Fruit fly (Drosophila melanogaster): ENCODE data around the gene CG33641.

The CG33641 gene

dm6 chr2L:13545678-13546077 lies 16.8 kb downstream of the CG33641 start:
- no peak for TF ChIP-seq bab1 (GFP tag; optimal IDR thresholded peaks at IDR 0.05)
- no peak for TF ChIP-seq CG7045 (GFP tag; optimal IDR thresholded peaks at IDR 0.05)
- TF ChIP-seq cnc (optimal IDR thresholded peaks at IDR 0.05): no peak
- TF ChIP-seq CG1620 (GFP tag; optimal IDR thresholded peaks at IDR 0.05): no peak
- no peak for TF ChIP-seq ovo (GFP tag; optimal IDR thresholded peaks at IDR 0.05)
- no peak for TF ChIP-seq kay (GFP tag; ENCODE audit: borderline replicate concordance)
- TF ChIP-seq Clk (GFP tag; optimal IDR thresholded peaks at IDR 0.05): no peak
- no peak for TF ChIP-seq CG12768 (GFP tag; optimal IDR thresholded peaks at IDR 0.05)
- TF ChIP-seq CG11617 (GFP tag; optimal IDR thresholded peaks at IDR 0.05): no peak
- no peak for TF ChIP-seq Hr96 (GFP tag; optimal IDR thresholded peaks at IDR 0.05)
- no peak for TF ChIP-seq Mnt (GFP tag; optimal IDR thresholded peaks at IDR 0.05)
- no peak for TF ChIP-seq pad (GFP tag; optimal IDR thresholded peaks at IDR 0.05)
- no peak for TF ChIP-seq Crg-1 (GFP tag; optimal IDR thresholded peaks at IDR 0.05)
- TF ChIP-seq CG5204 (GFP tag; optimal IDR thresholded peaks at IDR 0.05): no peak
- TF ChIP-seq toe (GFP tag; optimal IDR thresholded peaks at IDR 0.05): no peak
- no peak for TF ChIP-seq tj (GFP tag; optimal IDR thresholded peaks at IDR 0.05)
- no peak for TF ChIP-seq CG7101 (tag; optimal IDR thresholded peaks at IDR 0.05)
- TF ChIP-seq CG14711 (tag; optimal IDR thresholded peaks at IDR 0.05): no peak
- no peak for TF ChIP-seq CG33017 (tag; optimal IDR thresholded peaks at IDR 0.05)

DNA sequence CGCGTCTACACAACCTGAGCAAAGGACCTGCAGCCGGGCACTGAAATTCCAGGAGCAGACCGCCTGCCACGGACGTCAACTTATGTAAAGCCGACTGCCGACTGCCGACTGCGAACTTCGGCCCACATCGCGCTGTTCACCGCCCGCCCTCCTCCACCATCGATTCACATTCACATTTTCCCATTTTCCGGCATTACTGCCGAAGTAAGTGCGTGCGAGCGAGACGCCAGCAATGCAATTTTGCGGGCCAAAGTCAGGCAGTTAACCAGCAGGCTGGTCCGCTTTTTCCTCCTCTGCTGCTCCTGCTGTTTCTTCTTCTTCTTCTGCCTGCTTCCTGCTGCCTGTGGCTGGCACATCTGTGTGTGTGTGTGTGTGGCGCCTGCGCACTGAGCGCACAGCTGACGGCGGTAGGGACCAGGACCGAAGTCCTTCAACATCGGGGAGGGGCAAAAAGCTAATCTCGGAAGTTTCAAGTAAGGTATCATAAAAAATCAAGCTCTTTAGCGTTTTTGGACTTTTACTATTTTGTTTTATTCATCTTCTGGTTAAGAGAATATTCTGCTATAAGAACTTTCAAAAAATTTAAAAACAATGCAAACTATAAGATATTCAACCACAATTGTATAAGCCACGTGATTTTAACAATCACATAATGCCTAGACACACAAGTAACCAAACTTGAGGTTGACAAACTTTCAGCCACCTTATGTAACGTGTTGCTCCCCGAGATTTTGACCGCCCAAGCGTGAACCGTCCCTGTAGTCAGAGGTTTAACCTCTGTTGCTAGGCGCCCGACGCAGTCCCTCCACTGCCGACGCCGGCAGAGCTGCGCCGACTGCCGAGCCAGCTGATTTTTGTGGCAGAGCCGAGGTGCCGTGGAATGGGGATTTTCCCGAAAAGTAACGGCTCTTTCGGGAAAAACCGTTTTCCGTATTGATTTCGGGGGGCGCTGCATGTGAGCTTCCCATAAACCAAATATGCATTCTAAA lies 19.2 kb downstream of the CG33641 start:
- TF ChIP-seq CG14711 (tag; optimal IDR thresholded peaks at IDR 0.05): no peak
- no peak for TF ChIP-seq CG12768 (GFP tag; optimal IDR thresholded peaks at IDR 0.05)
- no peak for TF ChIP-seq cnc (optimal IDR thresholded peaks at IDR 0.05)
- TF ChIP-seq toe (GFP tag; optimal IDR thresholded peaks at IDR 0.05): peak; percentile 61
- TF ChIP-seq kay (GFP tag; ENCODE audit: borderline replicate concordance): no peak
- TF ChIP-seq CG5204 (GFP tag; optimal IDR thresholded peaks at IDR 0.05): peak; percentile 55
- TF ChIP-seq Mnt (GFP tag; optimal IDR thresholded peaks at IDR 0.05): no peak
- TF ChIP-seq CG1620 (GFP tag; optimal IDR thresholded peaks at IDR 0.05): no peak
- no peak for TF ChIP-seq tj (GFP tag; optimal IDR thresholded peaks at IDR 0.05)
- TF ChIP-seq Crg-1 (GFP tag; optimal IDR thresholded peaks at IDR 0.05): no peak
- no peak for TF ChIP-seq ovo (GFP tag; optimal IDR thresholded peaks at IDR 0.05)
- TF ChIP-seq CG33017 (tag; optimal IDR thresholded peaks at IDR 0.05): no peak
- TF ChIP-seq bab1 (GFP tag; optimal IDR thresholded peaks at IDR 0.05): no peak
- TF ChIP-seq Hr96 (GFP tag; optimal IDR thresholded peaks at IDR 0.05): peak; percentile 58
- no peak for TF ChIP-seq CG11617 (GFP tag; optimal IDR thresholded peaks at IDR 0.05)
- TF ChIP-seq pad (GFP tag; optimal IDR thresholded peaks at IDR 0.05): no peak
- TF ChIP-seq CG7045 (GFP tag; optimal IDR thresholded peaks at IDR 0.05): peak; percentile 51
- peak; percentile 43 for TF ChIP-seq Clk (GFP tag; optimal IDR thresholded peaks at IDR 0.05)
- TF ChIP-seq CG7101 (tag; optimal IDR thresholded peaks at IDR 0.05): no peak
- TF ChIP-seq cic (GFP tag; optimal IDR thresholded peaks at IDR 0.05): no peak

dm6 chr2L:13548786-13549780 lies 20.2 kb downstream of the CG33641 start, which contains the start of gene B4:
Gene B4, minus strand, starts transcription at chr2L:13549328.
- TF ChIP-seq cic (GFP tag; optimal IDR thresholded peaks at IDR 0.05) (peak; percentile 58), Mnt (GFP tag; optimal IDR thresholded peaks at IDR 0.05) (peak; percentile 95), cnc (optimal IDR thresholded peaks at IDR 0.05) (no peak), ovo (GFP tag; optimal IDR thresholded peaks at IDR 0.05) (peak; percentile 91), Crg-1 (GFP tag; optimal IDR thresholded peaks at IDR 0.05) (no peak), CG7101 (tag; optimal IDR thresholded peaks at IDR 0.05) (peak; percentile 17), CG14711 (tag; optimal IDR thresholded peaks at IDR 0.05) (peak; percentile 33), tj (GFP tag; optimal IDR thresholded peaks at IDR 0.05) (peak; percentile 61), CG1620 (GFP tag; optimal IDR thresholded peaks at IDR 0.05) (peak; percentile 1), CG5204 (GFP tag; optimal IDR thresholded peaks at IDR 0.05) (no peak), pad (GFP tag; optimal IDR thresholded peaks at IDR 0.05) (peak; percentile 17), bab1 (GFP tag; optimal IDR thresholded peaks at IDR 0.05) (peak; percentile 62), CG33017 (tag; optimal IDR thresholded peaks at IDR 0.05) (no peak), toe (GFP tag; optimal IDR thresholded peaks at IDR 0.05) (no peak), CG12768 (GFP tag; optimal IDR thresholded peaks at IDR 0.05) (peak; percentile 15), Clk (GFP tag; optimal IDR thresholded peaks at IDR 0.05) (no peak), CG7045 (GFP tag; optimal IDR thresholded peaks at IDR 0.05) (no peak), kay (GFP tag; ENCODE audit: borderline replicate concordance) (peak; percentile 39), Hr96 (GFP tag; optimal IDR thresholded peaks at IDR 0.05) (peak; percentile 30), CG11617 (GFP tag; optimal IDR thresholded peaks at IDR 0.05) (no peak)

DNA sequence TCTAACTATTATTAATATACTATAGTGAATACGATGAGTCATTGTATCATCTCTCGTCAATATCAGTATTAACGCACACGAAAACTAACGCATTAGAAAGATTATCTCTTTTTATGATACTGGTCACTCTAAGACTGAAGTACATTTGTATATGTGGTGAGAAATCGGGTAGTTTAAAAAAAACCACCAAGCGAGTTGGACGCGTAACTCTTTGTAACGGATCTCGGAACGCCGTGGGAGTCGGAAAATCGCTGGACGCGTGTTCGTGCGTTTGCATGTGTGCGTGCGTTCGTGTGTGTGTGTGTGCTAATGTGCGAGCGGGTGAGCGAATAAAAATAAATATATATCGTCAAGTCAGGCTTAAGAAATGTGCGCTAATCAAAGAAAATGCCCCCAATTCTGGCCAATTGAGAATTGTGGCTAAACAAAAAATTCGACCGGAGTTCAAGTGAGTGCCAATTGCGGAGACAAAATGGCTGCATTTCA lies 21.2 kb downstream of the CG33641 start, which contains the start of gene kuz:
Gene kuz, plus strand, starts transcription at position 167 of the 486 bp plus-strand sequence.
- no peak for TF ChIP-seq toe (GFP tag; optimal IDR thresholded peaks at IDR 0.05)
- peak; percentile 47 for TF ChIP-seq ovo (GFP tag; optimal IDR thresholded peaks at IDR 0.05)
- no peak for TF ChIP-seq Clk (GFP tag; optimal IDR thresholded peaks at IDR 0.05)
- no peak for TF ChIP-seq CG33017 (tag; optimal IDR thresholded peaks at IDR 0.05)
- peak; percentile 74 for TF ChIP-seq bab1 (GFP tag; optimal IDR thresholded peaks at IDR 0.05)
- TF ChIP-seq CG12768 (GFP tag; optimal IDR thresholded peaks at IDR 0.05): peak; percentile 35
- peak in 1 of 2 experiments; percentile 80 for TF ChIP-seq cnc (optimal IDR thresholded peaks at IDR 0.05)
- peak; percentile 64 for TF ChIP-seq CG7101 (tag; optimal IDR thresholded peaks at IDR 0.05)
- peak; percentile 12 for TF ChIP-seq cic (GFP tag; optimal IDR thresholded peaks at IDR 0.05)
- peak; percentile 41 for TF ChIP-seq CG14711 (tag; optimal IDR thresholded peaks at IDR 0.05)
- TF ChIP-seq tj (GFP tag; optimal IDR thresholded peaks at IDR 0.05): peak; percentile 72
- TF ChIP-seq Hr96 (GFP tag; optimal IDR thresholded peaks at IDR 0.05): peak; percentile 37
- TF ChIP-seq pad (GFP tag; optimal IDR thresholded peaks at IDR 0.05): peak; percentile 21
- TF ChIP-seq CG7045 (GFP tag; optimal IDR thresholded peaks at IDR 0.05): peak; percentile 14
- no peak for TF ChIP-seq CG11617 (GFP tag; optimal IDR thresholded peaks at IDR 0.05)
- no peak for TF ChIP-seq Crg-1 (GFP tag; optimal IDR thresholded peaks at IDR 0.05)
- peak; percentile 98 for TF ChIP-seq kay (GFP tag; ENCODE audit: borderline replicate concordance)
- TF ChIP-seq CG1620 (GFP tag; optimal IDR thresholded peaks at IDR 0.05): no peak
- peak; percentile 88 for TF ChIP-seq Mnt (GFP tag; optimal IDR thresholded peaks at IDR 0.05)
- TF ChIP-seq CG5204 (GFP tag; optimal IDR thresholded peaks at IDR 0.05): no peak

Measured in whole organism, adult.